Fruit fly (Drosophila melanogaster) S2 (cell line): ENCODE data around the gene Jarid2.

Source experiments
- CG8478 ChIP-seq: fragments of >200 bp; optimal IDR thresholded peaks from 2 replicates; lab custom pipeline; 2018
- CTCF ChIP-seq, 2 experiments: fragments of >200 bp; optimal IDR thresholded peaks; 2 replicates each; lab custom pipeline; 2018

Gene Jarid2

DNA sequence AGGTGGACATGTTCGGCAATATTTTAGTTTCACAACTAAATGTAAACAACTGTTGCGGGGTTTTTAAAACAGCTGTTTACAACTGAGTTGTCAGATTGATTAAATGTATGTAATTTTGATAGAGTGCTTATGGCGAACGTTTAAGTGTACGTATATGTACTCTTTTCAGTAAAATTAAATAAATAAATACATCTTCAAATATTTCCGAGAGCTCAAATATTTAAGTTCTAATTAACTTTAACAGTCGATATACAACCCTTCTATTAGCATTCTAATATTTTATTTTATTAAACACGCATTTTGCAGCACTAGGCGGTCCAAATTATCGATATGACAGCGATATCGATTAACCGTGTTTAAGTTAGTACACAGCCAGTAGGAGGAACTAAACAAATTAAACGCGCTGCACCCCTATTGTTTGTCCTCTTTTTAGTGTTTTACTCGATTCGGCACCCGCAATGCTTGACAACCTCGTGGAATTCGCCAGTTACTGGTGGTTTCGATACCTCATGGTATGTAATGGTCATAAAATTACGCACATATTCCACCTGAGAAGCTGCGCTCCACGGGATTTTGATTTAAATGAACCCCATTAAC lies 25.2 kb upstream of the Jarid2 start, which contains the start of the genes CG3448 and ghi:
Gene CG3448, minus strand, starts transcription at position 51 of the 597 bp plus-strand sequence.
Gene ghi, plus strand, starts transcription at position 355 of the 597 bp plus-strand sequence.
- TF ChIP-seq CG8478 (no peak), CTCF (optimal IDR thresholded peaks at IDR 0.05; lab: Kevin White, UChicago) (no peak)

DNA sequence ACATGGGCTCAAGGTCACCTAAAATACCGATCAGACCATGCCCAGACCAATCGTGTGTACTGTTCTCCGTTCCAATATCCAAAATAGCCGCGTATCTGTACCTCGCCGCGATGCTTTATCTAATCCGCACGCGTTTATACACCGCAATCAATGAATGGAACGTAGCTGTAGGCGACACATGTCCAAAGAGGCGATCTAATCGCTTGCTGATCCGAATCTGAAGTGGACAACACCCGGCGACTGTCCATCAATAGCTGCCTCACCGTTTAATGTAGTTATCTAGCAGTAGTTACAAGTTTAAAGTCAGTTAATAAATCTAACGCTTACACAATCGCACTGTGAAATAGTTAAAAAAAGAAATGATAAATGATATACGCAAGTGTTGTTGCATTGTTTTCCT lies 24.4 kb upstream of the Jarid2 start:
- TF ChIP-seq CTCF (optimal IDR thresholded peaks at IDR 0.05; lab: Kevin White, UChicago) (no peak), CG8478 (no peak)

DNA sequence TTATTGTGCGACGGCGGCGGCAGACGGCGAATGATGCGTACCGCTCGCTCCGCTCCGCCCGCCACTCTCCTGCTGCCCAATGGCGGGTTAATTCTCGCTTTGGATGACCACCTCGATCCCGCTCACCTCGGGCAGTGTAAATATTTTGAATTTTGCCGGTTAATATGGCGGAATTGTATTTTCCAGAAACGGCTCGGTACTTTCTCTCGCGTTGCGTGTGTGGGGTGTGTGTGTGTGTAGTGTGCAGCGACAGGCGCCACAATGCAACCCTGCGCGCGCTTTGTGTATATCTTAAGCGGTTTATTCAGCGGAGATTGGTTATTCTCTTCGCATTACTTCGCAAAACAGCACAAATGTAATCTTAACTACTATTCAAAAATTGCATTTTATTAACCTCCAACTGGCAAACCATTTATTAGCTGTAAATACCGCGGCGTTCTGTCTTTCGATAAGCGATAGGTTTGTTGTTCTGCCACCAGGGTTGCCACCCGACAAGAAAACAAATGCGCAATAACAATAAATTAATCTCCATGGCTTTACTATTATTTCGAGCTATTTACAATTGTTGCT lies 20.9 kb upstream of the Jarid2 start, which contains the start of the genes phol and CG3552:
Gene phol, minus strand, starts transcription at position 463 of the 570 bp plus-strand sequence.
Gene CG3552, plus strand, starts transcription at position 500 of the 570 bp plus-strand sequence.
- peak in 1 of 2 experiments; percentile 23 for TF ChIP-seq CTCF (optimal IDR thresholded peaks at IDR 0.05; lab: Kevin White, UChicago)
- TF ChIP-seq CG8478: no peak

DNA sequence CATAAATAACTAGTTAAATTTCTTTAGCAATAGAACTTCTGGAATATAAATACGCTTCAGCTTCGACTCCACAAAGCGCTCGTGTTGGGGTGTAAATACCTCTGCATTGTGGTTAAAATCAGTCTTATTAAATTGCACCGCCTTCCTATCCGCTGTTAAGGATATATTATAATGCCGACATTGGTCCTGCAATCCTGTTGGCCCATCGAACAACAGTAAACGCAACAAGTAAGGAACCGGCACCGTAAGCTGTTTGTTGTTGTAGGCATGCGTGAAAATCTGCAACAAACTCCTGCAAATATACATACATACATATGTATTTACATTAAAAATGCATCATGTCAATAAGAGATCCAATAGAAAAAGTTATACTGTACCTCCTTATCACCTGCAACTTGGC lies 20.4 kb upstream of the Jarid2 start:
- no peak for TF ChIP-seq CG8478
- no peak for TF ChIP-seq CTCF (optimal IDR thresholded peaks at IDR 0.05; lab: Kevin White, UChicago)

DNA sequence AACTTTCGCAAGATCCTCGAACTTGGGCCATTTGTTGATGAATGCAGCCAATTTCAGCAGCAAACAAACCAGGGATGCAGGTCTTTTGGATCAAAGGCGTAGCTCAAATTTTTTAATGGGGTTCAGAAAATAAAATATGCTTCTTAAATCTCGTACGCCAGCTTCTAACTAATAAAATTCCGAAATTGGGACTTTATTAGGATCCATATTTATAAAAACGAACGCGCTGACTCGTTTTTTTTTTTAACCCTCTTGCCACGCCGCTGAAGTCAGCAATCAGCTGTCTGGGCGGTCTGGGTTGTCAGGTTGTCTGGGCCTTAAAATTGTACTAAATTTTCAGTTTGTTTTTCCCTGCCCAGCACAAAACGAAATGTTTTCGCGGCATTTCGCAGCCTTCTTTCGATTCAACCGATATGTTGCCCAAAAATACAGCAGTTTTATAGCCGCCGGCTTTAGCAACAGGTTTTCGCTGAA lies 19.2 kb upstream of the Jarid2 start, which contains the start of gene CG3437:
Gene CG3437, minus strand, starts transcription at position 51 of the 474 bp plus-strand sequence.
- TF ChIP-seq CG8478 (no peak), CTCF (optimal IDR thresholded peaks at IDR 0.05; lab: Kevin White, UChicago) (no peak)

DNA sequence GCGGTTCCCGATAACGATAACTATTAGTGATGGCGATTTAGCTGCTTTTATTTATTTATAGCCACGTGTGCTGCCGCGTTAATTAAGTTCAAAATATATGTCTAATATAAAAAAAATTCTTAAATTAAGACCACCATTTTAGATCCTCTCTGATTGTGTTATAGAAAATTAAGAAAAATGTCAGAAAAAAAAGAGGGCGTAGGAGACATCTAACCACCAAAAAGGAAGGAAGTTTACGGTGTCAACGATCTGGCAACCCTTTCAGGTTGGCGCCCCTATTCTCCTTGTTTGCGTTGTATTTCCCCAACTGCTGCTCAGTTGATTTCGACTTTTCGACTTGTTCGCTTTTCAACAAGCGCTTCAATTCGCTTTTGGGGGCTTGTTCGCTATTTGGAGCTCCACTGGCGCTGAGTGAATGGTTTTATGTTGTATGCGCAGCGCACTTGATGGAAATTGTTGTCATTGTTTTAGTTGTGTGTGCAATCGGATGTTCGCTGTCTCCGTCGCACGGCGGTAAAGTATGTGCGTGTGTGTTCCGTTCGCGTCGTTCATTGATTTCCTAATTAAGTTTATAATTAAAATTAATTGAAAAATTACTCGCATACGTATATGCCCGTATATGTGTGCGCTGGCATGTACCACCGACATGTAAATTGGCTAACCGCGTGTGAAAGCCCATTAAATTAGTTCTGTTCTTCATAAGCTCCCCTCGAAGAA lies 15.9 kb upstream of the Jarid2 start, which contains the start of the genes CG3434 and CG44838:
Gene CG3434, minus strand, starts transcription at position 25 of the 717 bp plus-strand sequence.
Gene CG44838, plus strand, starts transcription at position 276 of the 717 bp plus-strand sequence.
- TF ChIP-seq CG8478: no peak
- peak in 1 of 2 experiments; percentile 20 for TF ChIP-seq CTCF (optimal IDR thresholded peaks at IDR 0.05; lab: Kevin White, UChicago)

DNA sequence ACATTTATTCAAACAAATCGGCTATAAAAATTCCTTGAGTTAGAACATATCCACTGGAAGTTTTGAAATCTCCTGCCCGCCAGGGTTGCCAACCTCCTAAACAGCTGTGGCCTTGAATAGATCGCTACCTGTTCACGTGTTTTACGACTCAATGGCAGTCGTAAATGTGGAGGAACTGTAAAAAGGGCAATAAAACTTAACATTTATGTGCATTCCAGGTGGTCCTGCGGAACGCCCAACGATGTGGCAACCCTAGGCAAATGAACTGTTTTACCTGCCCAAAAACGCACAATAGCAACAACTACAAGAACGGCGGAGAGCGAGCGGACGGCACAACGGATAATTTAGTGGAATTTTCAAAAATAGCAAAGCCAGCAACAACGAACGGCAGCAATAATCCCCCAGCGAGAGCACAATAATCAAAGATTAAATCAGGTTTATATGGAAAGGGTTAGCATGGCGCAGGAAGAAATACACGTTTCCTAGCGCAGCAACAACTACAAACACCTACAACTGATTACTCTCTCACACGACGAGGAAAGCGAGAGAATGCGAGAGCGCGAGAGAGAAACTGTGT lies 15.1 kb upstream of the Jarid2 start:
- TF ChIP-seq CG8478: no peak
- no peak for TF ChIP-seq CTCF (optimal IDR thresholded peaks at IDR 0.05; lab: Kevin White, UChicago)

DNA sequence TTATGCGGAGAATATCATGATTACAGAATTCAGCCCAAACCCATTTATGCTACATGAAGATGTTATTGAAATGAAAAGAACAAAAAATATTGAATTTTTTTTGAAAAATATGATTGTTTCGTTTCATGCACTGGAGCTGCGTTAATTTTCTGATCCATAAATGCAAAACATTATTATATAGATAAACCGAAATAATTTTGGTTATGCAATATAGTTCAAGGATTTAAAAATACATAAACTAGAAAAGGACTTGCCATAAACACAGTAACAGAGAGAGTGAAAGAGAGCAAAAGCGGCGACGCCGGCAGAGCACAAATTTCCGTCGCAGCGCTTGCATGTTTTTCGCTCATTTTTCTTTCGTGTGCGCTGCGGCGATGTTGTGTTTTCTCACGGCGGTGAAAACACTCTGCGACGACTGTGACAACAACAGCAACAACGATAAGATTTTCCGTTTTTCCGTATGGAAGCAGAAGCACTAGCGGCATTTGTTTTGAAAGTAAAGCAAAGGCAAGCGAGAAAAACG lies 14.5 kb upstream of the Jarid2 start:
- TF ChIP-seq CTCF (optimal IDR thresholded peaks at IDR 0.05; lab: Kevin White, UChicago) (no peak), CG8478 (no peak)

DNA sequence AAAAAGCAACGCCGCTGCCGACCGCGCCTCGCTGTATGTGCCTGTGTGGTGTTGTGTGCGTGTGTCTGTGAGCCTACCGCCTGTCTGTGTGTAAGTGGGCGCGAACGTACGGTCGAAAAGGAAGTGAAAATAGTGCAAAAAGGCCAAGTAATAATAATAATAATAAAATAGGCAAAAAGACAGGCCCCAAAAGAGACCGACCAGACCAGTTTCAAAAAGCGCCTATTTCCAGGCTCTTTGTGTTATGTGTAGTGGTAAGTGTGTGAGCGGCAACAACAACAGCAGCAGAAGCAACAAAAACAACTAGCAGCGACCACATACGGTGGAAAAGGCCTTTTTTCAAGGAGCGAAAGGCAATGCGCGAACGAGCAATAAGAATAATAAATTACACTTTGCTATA lies 14.0 kb upstream of the Jarid2 start:
- TF ChIP-seq CTCF (optimal IDR thresholded peaks at IDR 0.05; lab: Kevin White, UChicago) (no peak), CG8478 (no peak)

DNA sequence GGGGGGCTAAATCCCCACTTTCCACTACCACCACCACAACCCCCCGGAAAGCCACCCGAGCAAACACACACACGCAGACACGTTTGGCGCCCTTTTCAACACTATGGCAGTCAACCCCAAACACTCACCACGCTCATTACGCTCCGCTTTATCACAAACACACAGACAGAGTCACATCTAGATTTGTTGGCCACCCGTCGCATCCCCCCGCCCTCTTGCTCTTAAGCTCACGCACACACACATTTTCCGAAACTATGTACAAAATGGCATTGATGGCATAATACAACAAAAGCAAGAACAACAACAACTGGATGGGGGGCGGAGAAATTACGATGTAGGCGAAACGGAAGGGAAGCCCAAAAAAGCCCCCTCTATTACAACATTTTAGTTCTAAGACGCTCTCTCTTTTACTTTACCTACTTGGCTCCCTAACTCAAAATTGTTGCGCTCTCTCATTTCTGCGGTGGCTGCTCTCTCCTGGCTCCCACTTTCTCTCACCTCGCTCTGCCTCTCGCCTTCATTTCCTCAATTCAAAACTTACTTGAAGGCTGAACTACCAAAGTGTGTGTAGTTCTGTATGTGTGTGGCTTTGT lies 11.1 kb upstream of the Jarid2 start:
- TF ChIP-seq CTCF (optimal IDR thresholded peaks at IDR 0.05; lab: Kevin White, UChicago): no peak
- no peak for TF ChIP-seq CG8478

DNA sequence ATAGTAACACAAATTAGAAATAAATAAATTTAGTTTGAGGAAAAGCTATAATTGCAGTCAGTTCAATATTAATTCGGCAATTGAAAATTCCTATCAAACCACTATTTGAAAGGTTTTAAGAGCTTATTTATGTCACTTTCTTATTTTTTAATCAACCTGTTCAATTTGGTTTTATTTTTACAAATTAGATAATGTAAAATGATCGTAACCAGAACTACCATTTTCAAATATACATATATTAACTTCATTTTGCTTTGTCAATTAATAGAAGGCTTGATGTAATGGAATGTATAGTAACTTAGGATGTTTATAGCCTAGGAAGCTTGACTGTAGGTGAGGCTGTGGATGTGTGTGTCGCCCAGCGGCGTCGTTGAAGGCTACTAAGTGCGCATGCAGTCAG lies 10.2 kb upstream of the Jarid2 start:
- TF ChIP-seq CTCF (optimal IDR thresholded peaks at IDR 0.05; lab: Kevin White, UChicago) (no peak), CG8478 (no peak)

DNA sequence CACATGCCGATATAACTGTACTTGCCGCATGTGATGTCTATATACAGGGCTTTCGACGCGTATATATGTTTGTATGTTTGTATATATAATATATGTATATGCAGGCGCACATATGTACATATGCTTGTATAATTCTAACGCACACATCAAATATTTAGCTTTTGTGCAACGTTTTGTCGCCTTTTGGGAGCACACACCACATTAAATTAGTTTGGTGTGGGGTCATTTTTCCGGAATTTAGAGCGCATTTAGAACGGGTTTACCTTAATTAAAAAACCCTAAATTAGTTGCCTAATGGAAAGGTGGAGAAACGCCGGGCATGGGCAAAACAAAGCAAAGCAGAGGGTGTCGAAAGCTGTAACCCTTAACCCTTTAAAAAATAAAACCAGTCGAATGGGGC lies 9.6 kb upstream of the Jarid2 start:
- TF ChIP-seq CTCF (optimal IDR thresholded peaks at IDR 0.05; lab: Kevin White, UChicago) (no peak), CG8478 (no peak)

DNA sequence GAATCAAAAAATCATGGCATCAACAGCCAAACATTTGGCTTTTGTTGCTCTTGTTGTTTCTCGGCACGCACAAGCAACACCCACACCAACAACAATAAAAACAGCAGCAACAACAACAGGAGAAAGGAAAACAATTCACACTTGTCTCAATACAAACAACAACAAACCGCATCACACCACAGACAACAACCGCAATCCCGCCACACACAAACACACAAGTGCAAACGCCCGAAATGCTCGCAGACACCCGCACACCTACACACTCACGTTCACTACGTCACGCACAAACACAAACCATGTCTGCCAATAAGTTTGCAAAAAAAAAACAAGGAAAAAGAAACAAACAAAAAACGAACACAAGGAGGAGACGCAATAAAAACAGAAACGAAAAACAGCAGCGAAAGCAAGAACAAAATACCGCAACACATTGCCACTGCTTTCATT lies 9.1 kb upstream of the Jarid2 start:
- TF ChIP-seq CG8478 (no peak), CTCF (optimal IDR thresholded peaks at IDR 0.05; lab: Kevin White, UChicago) (no peak)

DNA sequence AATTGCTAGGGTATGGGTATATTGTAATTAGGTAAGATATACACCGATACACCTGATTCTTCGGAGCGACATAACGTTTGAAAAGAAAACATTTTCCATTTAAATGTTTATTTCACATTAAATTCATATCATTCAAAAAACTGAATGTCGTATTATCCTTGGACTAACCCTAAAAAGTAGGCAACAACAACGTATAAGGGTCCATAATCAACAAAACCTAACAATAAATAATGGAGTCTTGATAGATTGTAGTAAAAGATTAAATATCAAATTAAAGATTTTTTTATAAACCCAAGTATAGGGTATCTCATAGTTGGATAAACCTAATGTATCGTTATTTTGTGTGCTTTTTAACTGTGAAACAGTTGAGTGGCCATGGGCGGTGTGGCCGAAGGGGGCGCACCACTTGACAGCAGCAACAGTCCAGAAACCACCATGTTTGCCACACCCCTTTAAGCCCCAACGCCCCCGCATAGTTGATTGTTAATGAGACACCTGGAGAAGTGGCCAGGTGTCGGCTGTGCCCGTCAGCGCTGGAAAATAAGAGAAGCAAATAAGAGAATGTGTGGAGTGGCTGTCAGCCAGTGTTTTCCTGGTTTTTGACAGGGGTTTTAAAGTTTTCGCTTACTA lies 8.5 kb upstream of the Jarid2 start:
- TF ChIP-seq CG8478: no peak
- no peak for TF ChIP-seq CTCF (optimal IDR thresholded peaks at IDR 0.05; lab: Kevin White, UChicago)
